Fruit fly (Drosophila melanogaster) whole organism, adult: ENCODE measurements around the gene prage.

Experiments
- CG33017 ChIP-seq: fragments of 200-800 bp; sonication (Bioruptor generic); optimal IDR thresholded peaks from 2 replicates; lab custom pipeline; 2018; ENCODE audit warnings: missing biosample characterization, mild to moderate bottlenecking, missing genetic modification characterization, moderate library complexity
- Crg-1 ChIP-seq: fragments of 200-800 bp; sonication (Bioruptor generic); optimal IDR thresholded peaks from 2 replicates; lab custom pipeline; 2016; ENCODE audit warnings: missing biosample characterization, missing genetic modification characterization
- bab1 ChIP-seq: fragments of 200-800 bp; sonication (Bioruptor generic); optimal IDR thresholded peaks from 3 replicates; lab custom pipeline; 2019; ENCODE audit warnings: missing biosample characterization, mild to moderate bottlenecking, missing genetic modification characterization, moderate library complexity
- cic ChIP-seq: fragments of 200-800 bp; sonication (Bioruptor generic); optimal IDR thresholded peaks from 2 replicates; lab custom pipeline; 2017; ENCODE audit warnings: missing biosample characterization, mild to moderate bottlenecking, missing genetic modification characterization, moderate library complexity
- kay ChIP-seq: fragments of 200-800 bp; sonication (Bioruptor generic); peaks from one replicate; lab custom pipeline; 2016; ENCODE audit warnings: missing biosample characterization, missing genetic modification characterization, borderline replicate concordance
- ovo ChIP-seq: fragments of 200-800 bp; sonication (Bioruptor generic); optimal IDR thresholded peaks from 2 replicates; lab custom pipeline; 2016; ENCODE audit warnings: missing biosample characterization, missing genetic modification characterization
- tj ChIP-seq: fragments of 200-800 bp; sonication (Bioruptor generic); optimal IDR thresholded peaks from 3 replicates; lab custom pipeline; 2017; ENCODE audit warnings: missing biosample characterization, mild to moderate bottlenecking, missing genetic modification characterization, moderate library complexity

- TF ChIP-seq kay = no peak
- TF ChIP-seq tj (GFP tag; lab: Kevin White, UChicago) = no peak
- TF ChIP-seq bab1 = no peak
- no peak for TF ChIP-seq Crg-1 (GFP tag; lab: Kevin White, UChicago)
- no peak for TF ChIP-seq CG33017 (tag; lab: Kevin White, UChicago)
- TF ChIP-seq cic (GFP tag; lab: Kevin White, UChicago) = no peak
- no peak for TF ChIP-seq ovo (GFP tag; lab: Kevin White, UChicago)
Observed at dm6 chrX:1903077-1903476, 129.6 kb downstream of the prage start, which contains the start of gene CG32801.
